Worm (Caenorhabditis elegans) whole organism, L4 larva: ENCODE measurements around the gene C18A3.10.

ENCODE experiments used
- egl-27 ChIP-seq: sonication (generic microtip); optimal IDR thresholded peaks from 3 replicates; lab custom pipeline; 2017; ENCODE audit warnings: missing biosample characterization, missing genetic modification reagents, missing genetic modification characterization
- nhr-6 ChIP-seq: fragments of 150-350 bp; optimal IDR thresholded peaks from 2 replicates; lab custom pipeline; 2014; ENCODE audit warnings: missing biosample characterization, missing genetic modification characterization
- pha-4 ChIP-seq, 2 experiments: fragments of 150-350 bp in 1 of 2; fragments of 200-800 bp in 1 of 2; sonication (Bioruptor generic) in 1 of 2; IDR thresholded peaks in 1 of 2; optimal IDR thresholded peaks in 1 of 2; 2 replicates each; pipeline versions ENCODE4 v1.3.6 to Lab custom; 2014 to 2022; ENCODE audit warnings: missing genetic modification characterization in 2 of 2, missing genetic modification reagents in 2 of 2, missing biosample characterization in 1 of 2, missing compliant biosample characterization in 1 of 2
- skn-1 ChIP-seq: fragments of 150-350 bp; optimal IDR thresholded peaks from 2 replicates; lab custom pipeline; 2014; ENCODE audit warnings: missing biosample characterization, missing genetic modification characterization

- no peak for TF ChIP-seq nhr-6 (tag; lab: Kevin White, UChicago)
- no peak for TF ChIP-seq egl-27 (tag; lab: Kevin White, UChicago)
- no peak for TF ChIP-seq skn-1 (tag; lab: Kevin White, UChicago)
- no peak for TF ChIP-seq pha-4 (GFP tag; IDR thresholded peaks at IDR 0.05; lab: Robert Waterston, UW)
- TF ChIP-seq pha-4 (tag; optimal IDR thresholded peaks at IDR 0.05; lab: Kevin White, UChicago) = no peak
These were observed 9.4 kb upstream of the C18A3.10 start for ce11 chrII:5725094-5725493.
